Worm (Caenorhabditis elegans) whole organism, young adult: ENCODE measurements around the gene npp-25.
A peak's percentile ranks its signal among the peaks of the same experiment; 100 is the strongest.

Experiments used
- F49E8.2 ChIP-seq: sonication (generic microtip); optimal IDR thresholded peaks from 3 replicates; lab custom pipeline; 2017; ENCODE audit warnings: missing genetic modification characterization, mild to moderate bottlenecking, missing compliant biosample characterization, antibody characterized with exemption, moderate library complexity; ENCODE audit not compliant: insufficient read depth
- T26A5.8 ChIP-seq: sonication (generic microtip); optimal IDR thresholded peaks from 2 replicates; lab custom pipeline; 2016; ENCODE audit warnings: missing genetic modification characterization, missing compliant biosample characterization
- Y67H2A.10 ChIP-seq: fragments of 200-800 bp; sonication (Bioruptor generic); conservative IDR thresholded peaks from 2 replicates; pipeline ENCODE4 v1.3.6; 2022; ENCODE audit warnings: missing genetic modification reagents, missing genetic modification characterization, missing compliant biosample characterization
- ama-1 ChIP-seq, 3 experiments: fragments of 150-350 bp in 1 of 3; sonication (generic microtip) in 2 of 3; optimal IDR thresholded peaks; 2 replicates each; lab custom pipeline; 2014 to 2018; ENCODE audit warnings: missing biosample characterization in 2 of 3, missing genetic modification characterization in 2 of 3, missing genetic modification reagents in 2 of 3
- cebp-2 ChIP-seq: fragments of 200-800 bp; sonication (Bioruptor generic); IDR thresholded peaks from 2 replicates; pipeline ENCODE4 v1.3.6; 2022; ENCODE audit warnings: missing genetic modification characterization, missing compliant biosample characterization
- ceh-79 ChIP-seq: sonication (generic microtip); optimal IDR thresholded peaks from 2 replicates; lab custom pipeline; 2017; ENCODE audit warnings: mild to moderate bottlenecking, missing genetic modification characterization, missing compliant biosample characterization
- lin-40 ChIP-seq: sonication (generic microtip); optimal IDR thresholded peaks from 2 replicates; lab custom pipeline; 2016; ENCODE audit warnings: missing genetic modification characterization, mild to moderate bottlenecking, missing compliant biosample characterization, missing genotype, missing genetic modification reagents
- nfya-1 ChIP-seq: sonication (generic microtip); optimal IDR thresholded peaks from 2 replicates; lab custom pipeline; 2017; ENCODE audit warnings: antibody characterized with exemption, missing compliant biosample characterization, missing genetic modification characterization, borderline replicate concordance; ENCODE audit not compliant: insufficient read depth
- snpc-3.4 ChIP-seq: sonication (generic microtip); optimal IDR thresholded peaks from 2 replicates; lab custom pipeline; 2017; ENCODE audit warnings: missing genetic modification characterization, mild to moderate bottlenecking, missing compliant biosample characterization, antibody characterized with exemption, moderate library complexity, missing genotype, missing genetic modification reagents
- snpc-4 ChIP-seq, 5 experiments: fragments of 150-350 bp in 1 of 5; sonication (generic microtip) in 4 of 5; optimal IDR thresholded peaks; 2 replicates each; lab custom pipeline; 2014 to 2018; ENCODE audit warnings: missing genetic modification characterization in 5 of 5, missing biosample characterization in 3 of 5, antibody characterized with exemption in 2 of 5, mild to moderate bottlenecking in 2 of 5, missing compliant biosample characterization in 2 of 5, missing genotype in 2 of 5, moderate library complexity in 2 of 5, missing genetic modification reagents in 1 of 5
- unc-130 ChIP-seq: sonication (generic microtip); optimal IDR thresholded peaks from 2 replicates; lab custom pipeline; 2016; ENCODE audit warnings: missing genetic modification reagents, missing genetic modification characterization, missing compliant biosample characterization

- TF ChIP-seq snpc-3.4 (tag; lab: Kevin White, UChicago) (peak; percentile 98), T26A5.8 (tag; lab: Kevin White, UChicago) (peak; percentile 71), snpc-4 (GFP tag; optimal IDR thresholded peaks at IDR 0.05; lab: Kevin White, UChicago) (peak; percentile 85), snpc-4 (tag; optimal IDR thresholded peaks at IDR 0.05; lab: Kevin White, UChicago) (peak; percentile 91 to 94 (median 94)), nfya-1 (tag; lab: Kevin White, UChicago) (no peak), unc-130 (GFP tag; lab: Kevin White, UChicago) (peak; percentile 87), Y67H2A.10 (GFP tag; lab: Robert Waterston, UW) (peak; percentile 90), F49E8.2 (tag; lab: Kevin White, UChicago) (peak; percentile 93), ama-1 (optimal IDR thresholded peaks at IDR 0.05; lab: Kevin White, UChicago) (peak; percentile 0), ama-1 (GFP tag; optimal IDR thresholded peaks at IDR 0.05; lab: Kevin White, UChicago) (peak in 1 of 2 experiments; percentile 88), lin-40 (tag; lab: Kevin White, UChicago) (peak; percentile 99), cebp-2 (0 out of 2 replicates have a peak, but pooled peaks have one; percentile 50), ceh-79 (tag; lab: Kevin White, UChicago) (peak; percentile 87)
Observed at ce11 chrIII:12904987-12905541, 20.7 kb downstream of the npp-25 start, which contains the start of gene cox-5A.
